Worm (Caenorhabditis elegans): ENCODE measurements around the gene C25F6.1.

ce11 chrX:5506432-5506977 is 20.2 kb downstream of the C25F6.1 start:
- TF ChIP-seq sea-1 (GFP tag; conservative IDR thresholded peaks at IDR 0.05) (no peak), flt-1 (GFP tag; IDR thresholded peaks at IDR 0.05) (no peak), pes-1 (GFP tag; IDR thresholded peaks at IDR 0.05) (no peak), ama-1 (optimal IDR thresholded peaks at IDR 0.05) (no peak), scrt-1 (GFP tag; IDR thresholded peaks at IDR 0.05) (no peak)
